Worm (Caenorhabditis elegans): ENCODE measurements around the gene T05A12.4.

Gene T05A12.4

ce11 chrIV:6872958-6873357, 14.8 kb upstream of the T05A12.4 start, which contains the start of gene srx-19:
TSS of gene srx-19 (plus strand) at chrIV:6873258.
- TF ChIP-seq hnd-1 (tag; optimal IDR thresholded peaks at IDR 0.05) (no peak), tbx-37 (GFP tag; conservative IDR thresholded peaks at IDR 0.05) (no peak), tbx-11 (GFP tag; IDR thresholded peaks at IDR 0.05) (no peak), tra-4 (tag; optimal IDR thresholded peaks at IDR 0.05) (no peak), flt-1 (GFP tag; IDR thresholded peaks at IDR 0.05) (no peak), hmbx-1 (tag; optimal IDR thresholded peaks at IDR 0.05) (no peak), sea-1 (GFP tag; conservative IDR thresholded peaks at IDR 0.05) (no peak), B0310.2 (tag; optimal IDR thresholded peaks at IDR 0.05) (no peak), pes-1 (GFP tag; IDR thresholded peaks at IDR 0.05) (no peak), ceh-36 (tag; optimal IDR thresholded peaks at IDR 0.05) (no peak), F13C5.2 (tag; optimal IDR thresholded peaks at IDR 0.05) (no peak), ceh-13 (GFP tag; optimal IDR thresholded peaks at IDR 0.05) (no peak), hmg-4 (GFP tag; optimal IDR thresholded peaks at IDR 0.05) (no peak)

- TF ChIP-seq sea-1 (GFP tag; conservative IDR thresholded peaks at IDR 0.05) (no peak), tra-4 (tag; optimal IDR thresholded peaks at IDR 0.05) (no peak), hnd-1 (tag; optimal IDR thresholded peaks at IDR 0.05) (no peak), tbx-37 (GFP tag; conservative IDR thresholded peaks at IDR 0.05) (no peak)
Measured at ce11 chrIV:6878912-6879554, 8.7 kb upstream of the T05A12.4 start.

ce11 chrIV:6879666-6880210, 8.0 kb upstream of the T05A12.4 start:
- TF ChIP-seq tbx-37 (GFP tag; conservative IDR thresholded peaks at IDR 0.05) (no peak), aly-1 (tag; optimal IDR thresholded peaks at IDR 0.05) (no peak), scrt-1 (GFP tag; IDR thresholded peaks at IDR 0.05) (no peak), tra-4 (tag; optimal IDR thresholded peaks at IDR 0.05) (no peak), hmbx-1 (tag; optimal IDR thresholded peaks at IDR 0.05) (no peak), pes-1 (GFP tag; IDR thresholded peaks at IDR 0.05) (no peak), sea-1 (GFP tag; conservative IDR thresholded peaks at IDR 0.05) (no peak), ama-1 (optimal IDR thresholded peaks at IDR 0.05) (no peak), hmg-4 (GFP tag; optimal IDR thresholded peaks at IDR 0.05) (no peak), ceh-36 (tag; optimal IDR thresholded peaks at IDR 0.05) (no peak), hnd-1 (tag; optimal IDR thresholded peaks at IDR 0.05) (no peak), F13C5.2 (tag; optimal IDR thresholded peaks at IDR 0.05) (no peak), ceh-13 (GFP tag; optimal IDR thresholded peaks at IDR 0.05) (no peak), tbx-11 (GFP tag; IDR thresholded peaks at IDR 0.05) (no peak)

- no peak for TF ChIP-seq sea-1 (GFP tag; conservative IDR thresholded peaks at IDR 0.05)
Measured at ce11 chrIV:6880415-6880814, 7.3 kb upstream of the T05A12.4 start.

ce11 chrIV:6881183-6881582, 6.6 kb upstream of the T05A12.4 start:
- TF ChIP-seq tra-4 (tag; optimal IDR thresholded peaks at IDR 0.05) = no peak
- no peak for TF ChIP-seq sea-1 (GFP tag; conservative IDR thresholded peaks at IDR 0.05)
- no peak for TF ChIP-seq pes-1 (GFP tag; IDR thresholded peaks at IDR 0.05)

- TF ChIP-seq tbx-37 (GFP tag; conservative IDR thresholded peaks at IDR 0.05) (no peak), flt-1 (GFP tag; IDR thresholded peaks at IDR 0.05) (no peak), pes-1 (GFP tag; IDR thresholded peaks at IDR 0.05) (no peak), hnd-1 (tag; optimal IDR thresholded peaks at IDR 0.05) (no peak), tbx-11 (GFP tag; IDR thresholded peaks at IDR 0.05) (no peak), hmg-4 (GFP tag; optimal IDR thresholded peaks at IDR 0.05) (no peak), B0310.2 (tag; optimal IDR thresholded peaks at IDR 0.05) (no peak), ceh-36 (tag; optimal IDR thresholded peaks at IDR 0.05) (no peak), F13C5.2 (tag; optimal IDR thresholded peaks at IDR 0.05) (no peak), hmbx-1 (tag; optimal IDR thresholded peaks at IDR 0.05) (no peak), ets-7 (tag; optimal IDR thresholded peaks at IDR 0.05) (no peak), tra-4 (tag; optimal IDR thresholded peaks at IDR 0.05) (no peak), ama-1 (optimal IDR thresholded peaks at IDR 0.05) (no peak), ceh-13 (GFP tag; optimal IDR thresholded peaks at IDR 0.05) (no peak)
Measured at ce11 chrIV:6883342-6883741, 4.4 kb upstream of the T05A12.4 start, which contains the start of gene tre-2. TSS of gene tre-2 (minus strand) at chrIV:6883442.

ce11 chrIV:6903575-6903974, 15.8 kb downstream of the T05A12.4 start, which contains the start of gene T22D1.5:
TSS of gene T22D1.5 (plus strand) at chrIV:6903950.
- TF ChIP-seq F13C5.2 (tag; optimal IDR thresholded peaks at IDR 0.05) (no peak), tbx-11 (GFP tag; IDR thresholded peaks at IDR 0.05) (no peak), aly-1 (tag; optimal IDR thresholded peaks at IDR 0.05) (no peak), ceh-36 (tag; optimal IDR thresholded peaks at IDR 0.05) (no peak), tra-4 (tag; optimal IDR thresholded peaks at IDR 0.05) (no peak), ets-7 (tag; optimal IDR thresholded peaks at IDR 0.05) (no peak)

ce11 chrIV:6904606-6905005, 16.9 kb downstream of the T05A12.4 start:
- TF ChIP-seq tra-4 (tag; optimal IDR thresholded peaks at IDR 0.05) (no peak), scrt-1 (GFP tag; IDR thresholded peaks at IDR 0.05) (no peak), aly-1 (tag; optimal IDR thresholded peaks at IDR 0.05) (no peak), hnd-1 (tag; optimal IDR thresholded peaks at IDR 0.05) (no peak), B0310.2 (tag; optimal IDR thresholded peaks at IDR 0.05) (no peak), flt-1 (GFP tag; IDR thresholded peaks at IDR 0.05) (no peak), hmbx-1 (tag; optimal IDR thresholded peaks at IDR 0.05) (no peak), hmg-4 (GFP tag; optimal IDR thresholded peaks at IDR 0.05) (no peak), ceh-13 (GFP tag; optimal IDR thresholded peaks at IDR 0.05) (no peak)
